Fruit fly (Drosophila melanogaster): Measurements from ENCODE around the gene Jon66Ci.

- TF ChIP-seq psq (optimal IDR thresholded peaks at IDR 0.05) (no peak), CG8478 (optimal IDR thresholded peaks at IDR 0.05) (no peak), Dll (optimal IDR thresholded peaks at IDR 0.05) (no peak), pan (optimal IDR thresholded peaks at IDR 0.05) (no peak), usp (GFP tag; optimal IDR thresholded peaks at IDR 0.05) (no peak)
Observed at dm6 chr3L:8391240-8391639, at the start of gene Jon66Ci.

Data from whole organism.